Fruit fly (Drosophila melanogaster) whole organism, embryonic: ENCODE data around the gene CG33510.

ENCODE experiments used
- Abd-B ChIP-seq: fragments of 200-800 bp; sonication (Bioruptor generic); optimal IDR thresholded peaks from 2 replicates; lab custom pipeline; 2018; ENCODE audit warnings: missing biosample characterization, mild to moderate bottlenecking, missing genetic modification characterization, moderate library complexity
- B-H2 ChIP-seq: fragments of 200-800 bp; sonication (Bioruptor generic); optimal IDR thresholded peaks from 2 replicates; lab custom pipeline; 2018; ENCODE audit warnings: missing biosample characterization, mild to moderate bottlenecking, missing genetic modification characterization
- CG12219 ChIP-seq: fragments of 200-800 bp; sonication (Bioruptor generic); optimal IDR thresholded peaks from 3 replicates; lab custom pipeline; 2018; ENCODE audit warnings: missing biosample characterization, mild to moderate bottlenecking, missing genetic modification characterization
- CG12299 ChIP-seq: fragments of 200-800 bp; sonication (Bioruptor generic); optimal IDR thresholded peaks from 2 replicates; lab custom pipeline; 2018; ENCODE audit warnings: missing biosample characterization, mild to moderate bottlenecking, missing genetic modification characterization
- CG12391 ChIP-seq: fragments of 200-800 bp; sonication (Bioruptor generic); optimal IDR thresholded peaks from 3 replicates; lab custom pipeline; 2018; ENCODE audit warnings: missing biosample characterization, mild to moderate bottlenecking, missing genetic modification characterization, moderate library complexity
- CG14050 ChIP-seq: fragments of 200-800 bp; sonication (Bioruptor generic); IDR thresholded peaks from 3 replicates; pipeline ENCODE4 v1.3.6; 2022; ENCODE audit warnings: missing biosample characterization, missing genetic modification characterization
- CG14710 ChIP-seq: fragments of 200-800 bp; sonication (Bioruptor generic); optimal IDR thresholded peaks from 3 replicates; lab custom pipeline; 2019; ENCODE audit warnings: missing biosample characterization, mild to moderate bottlenecking, missing genetic modification characterization, moderate library complexity
- CG15073 ChIP-seq: fragments of 200-800 bp; sonication (Bioruptor generic); optimal IDR thresholded peaks from 2 replicates; lab custom pipeline; 2016; ENCODE audit warnings: missing biosample characterization, missing genetic modification characterization
- CG1603 ChIP-seq: fragments of 200-800 bp; sonication (Bioruptor generic); optimal IDR thresholded peaks from 2 replicates; lab custom pipeline; 2019; ENCODE audit warnings: missing biosample characterization, mild to moderate bottlenecking, missing genetic modification characterization, moderate library complexity
- CG16863 ChIP-seq: fragments of 200-800 bp; sonication (Bioruptor generic); optimal IDR thresholded peaks from 3 replicates; lab custom pipeline; 2016; ENCODE audit warnings: missing biosample characterization, missing genetic modification characterization
- CG17912 ChIP-seq: fragments of 200-800 bp; sonication (Bioruptor generic); optimal IDR thresholded peaks from 2 replicates; lab custom pipeline; 2018; ENCODE audit warnings: missing biosample characterization, mild to moderate bottlenecking, missing genetic modification characterization
- CG2678 ChIP-seq: fragments of 200-800 bp; sonication (Bioruptor generic); optimal IDR thresholded peaks from 3 replicates; lab custom pipeline; 2019; ENCODE audit warnings: missing biosample characterization, mild to moderate bottlenecking, missing genetic modification characterization, moderate library complexity
- CG2875 ChIP-seq: fragments of 200-800 bp; sonication (Bioruptor generic); optimal IDR thresholded peaks from 2 replicates; lab custom pipeline; 2017; ENCODE audit warnings: missing biosample characterization, mild to moderate bottlenecking, missing genetic modification characterization, missing genetic modification reagents
- CG31365 ChIP-seq: fragments of 200-800 bp; sonication (Bioruptor generic); optimal IDR thresholded peaks from 2 replicates; lab custom pipeline; 2018; ENCODE audit warnings: missing biosample characterization, mild to moderate bottlenecking, missing genetic modification characterization
- CG31441 ChIP-seq: fragments of 200-800 bp; sonication (Bioruptor generic); IDR thresholded peaks from 2 replicates; pipeline ENCODE4 v1.3.6; 2022; ENCODE audit warnings: missing biosample characterization, missing genetic modification characterization
- CG32767 ChIP-seq: fragments of 200-800 bp; sonication (Bioruptor generic); IDR thresholded peaks from 2 replicates; pipeline ENCODE4 v1.3.6; 2022; ENCODE audit warnings: missing biosample characterization, missing genetic modification characterization
- CG34376 ChIP-seq: fragments of 200-800 bp; sonication (Bioruptor generic); optimal IDR thresholded peaks from 2 replicates; lab custom pipeline; 2018; ENCODE audit warnings: missing biosample characterization, mild to moderate bottlenecking, missing genetic modification characterization
- CG3838 ChIP-seq: fragments of 200-800 bp; sonication (Bioruptor generic); optimal IDR thresholded peaks from 3 replicates; lab custom pipeline; 2016; ENCODE audit warnings: missing biosample characterization, missing genetic modification characterization
- CG6272 ChIP-seq: fragments of 200-800 bp; sonication (Bioruptor generic); IDR thresholded peaks from 2 replicates; pipeline ENCODE4 v1.3.6; 2022; ENCODE audit warnings: missing biosample characterization, missing genetic modification characterization
- CG6683 ChIP-seq: fragments of 200-800 bp; sonication (Bioruptor generic); optimal IDR thresholded peaks from 2 replicates; lab custom pipeline; 2017; ENCODE audit warnings: missing biosample characterization, mild to moderate bottlenecking, missing genetic modification characterization, missing genetic modification reagents
- CG6791 ChIP-seq: fragments of 200-800 bp; sonication (Bioruptor generic); IDR thresholded peaks from 3 replicates; pipeline ENCODE4 v1.3.6; 2022; ENCODE audit warnings: missing biosample characterization, missing genetic modification characterization; ENCODE audit not compliant: partially characterized antibody
- CG9727 ChIP-seq: fragments of 200-800 bp; sonication (Bioruptor generic); optimal IDR thresholded peaks from 3 replicates; lab custom pipeline; 2017; ENCODE audit warnings: missing biosample characterization, mild to moderate bottlenecking, missing genetic modification characterization
- Chrac-16 ChIP-seq: fragments of 200-800 bp; sonication (Bioruptor generic); optimal IDR thresholded peaks from 3 replicates; lab custom pipeline; 2016; ENCODE audit warnings: missing biosample characterization, missing genetic modification characterization
- CkIIα-i1 ChIP-seq: fragments of 200-800 bp; sonication (Bioruptor generic); IDR thresholded peaks from 2 replicates; pipeline ENCODE4 v1.3.6; 2022; ENCODE audit warnings: missing biosample characterization, missing genetic modification characterization
- D19A ChIP-seq: fragments of 200-800 bp; optimal IDR thresholded peaks from 3 replicates; lab custom pipeline; 2019; ENCODE audit warnings: missing biosample characterization, mild to moderate bottlenecking, missing genetic modification characterization, moderate library complexity
- ERR ChIP-seq: fragments of 200-800 bp; sonication (Bioruptor generic); optimal IDR thresholded peaks from 2 replicates; lab custom pipeline; 2016; ENCODE audit warnings: missing biosample characterization, missing genetic modification characterization
- H2.0 ChIP-seq: fragments of 200-800 bp; sonication (Bioruptor generic); IDR thresholded peaks from 2 replicates; pipeline ENCODE4 v1.3.6; 2022; ENCODE audit warnings: missing biosample characterization, missing genetic modification characterization
- HLH54F ChIP-seq: fragments of 200-800 bp; sonication (Bioruptor generic); optimal IDR thresholded peaks from 3 replicates; lab custom pipeline; 2016; ENCODE audit warnings: missing biosample characterization, missing genetic modification characterization
- HmgD ChIP-seq: fragments of 200-800 bp; sonication (Bioruptor generic); optimal IDR thresholded peaks from 3 replicates; lab custom pipeline; 2016; ENCODE audit warnings: missing biosample characterization, missing genetic modification characterization
- HmgZ ChIP-seq: fragments of 200-800 bp; sonication (Bioruptor generic); optimal IDR thresholded peaks from 2 replicates; lab custom pipeline; 2018; ENCODE audit warnings: missing biosample characterization, mild to moderate bottlenecking, missing genetic modification characterization
- Hr51 ChIP-seq, 2 experiments: fragments of 200-800 bp; sonication (Bioruptor generic); optimal IDR thresholded peaks; 2 replicates in 1 of 2; 3 replicates in 1 of 2; lab custom pipeline; 2016 to 2018; ENCODE audit warnings: missing biosample characterization in 2 of 2, missing genetic modification characterization in 2 of 2, mild to moderate bottlenecking in 1 of 2, moderate library complexity in 1 of 2
- Neu2 ChIP-seq: fragments of 200-800 bp; sonication (Bioruptor generic); optimal IDR thresholded peaks from 3 replicates; lab custom pipeline; 2016; ENCODE audit warnings: missing biosample characterization, missing genetic modification characterization, borderline replicate concordance
- Oaz ChIP-seq: fragments of 200-800 bp; sonication (Bioruptor generic); IDR thresholded peaks from 2 replicates; pipeline ENCODE4 v1.3.6; 2022; ENCODE audit warnings: missing biosample characterization, missing genetic modification characterization
- Oli ChIP-seq: fragments of 200-800 bp; sonication (Bioruptor generic); optimal IDR thresholded peaks from 2 replicates; lab custom pipeline; 2018; ENCODE audit warnings: missing biosample characterization, mild to moderate bottlenecking, missing genetic modification characterization, moderate library complexity
- Sry-β ChIP-seq: fragments of 200-800 bp; sonication (Bioruptor generic); optimal IDR thresholded peaks from 2 replicates; lab custom pipeline; 2018; ENCODE audit warnings: missing biosample characterization, mild to moderate bottlenecking, missing genetic modification characterization, moderate library complexity
- al ChIP-seq: fragments of 200-800 bp; sonication (Bioruptor generic); IDR thresholded peaks from 2 replicates; pipeline ENCODE4 v1.3.6; 2022; ENCODE audit warnings: missing biosample characterization, missing genetic modification characterization
- ap ChIP-seq: fragments of 200-800 bp; sonication (Bioruptor generic); IDR thresholded peaks from 2 replicates; pipeline ENCODE4 v1.3.6; 2022; ENCODE audit warnings: missing biosample characterization, missing genetic modification characterization
- cas ChIP-seq: fragments of 200-800 bp; sonication (Bioruptor generic); IDR thresholded peaks from 2 replicates; pipeline ENCODE4 v1.3.6; 2022; ENCODE audit warnings: missing biosample characterization, missing genetic modification characterization
- dpn ChIP-seq, 2 experiments: fragments of 200-800 bp; sonication (Bioruptor generic); optimal IDR thresholded peaks; 3 replicates each; lab custom pipeline; 2016; ENCODE audit warnings: missing biosample characterization in 2 of 2, missing genetic modification characterization in 2 of 2
- insv ChIP-seq, 2 experiments: fragments of 200-800 bp; sonication (Bioruptor generic); optimal IDR thresholded peaks; 3 replicates each; lab custom pipeline; 2016 to 2018; ENCODE audit warnings: missing biosample characterization in 2 of 2, missing genetic modification characterization in 2 of 2
- onecut ChIP-seq: fragments of 200-800 bp; sonication (Bioruptor generic); IDR thresholded peaks from 2 replicates; pipeline ENCODE4 v1.3.6; 2022; ENCODE audit warnings: missing biosample characterization, missing genetic modification characterization
- shn ChIP-seq: fragments of 200-800 bp; sonication (Bioruptor generic); optimal IDR thresholded peaks from 3 replicates; lab custom pipeline; 2016; ENCODE audit warnings: missing biosample characterization, missing genetic modification characterization
- sim ChIP-seq: fragments of 200-800 bp; sonication (Bioruptor generic); IDR thresholded peaks from 2 replicates; pipeline ENCODE4 v1.3.6; 2022; ENCODE audit warnings: missing biosample characterization, missing genetic modification characterization
- sima ChIP-seq: fragments of 200-800 bp; sonication (Bioruptor generic); optimal IDR thresholded peaks from 2 replicates; lab custom pipeline; 2016; ENCODE audit warnings: missing biosample characterization, missing genetic modification characterization
- slou ChIP-seq: fragments of 200-800 bp; sonication (Bioruptor generic); optimal IDR thresholded peaks from 3 replicates; lab custom pipeline; 2016; ENCODE audit warnings: missing biosample characterization, missing genetic modification characterization
- tin ChIP-seq: fragments of 200-800 bp; sonication (Bioruptor generic); optimal IDR thresholded peaks from 3 replicates; lab custom pipeline; 2016; ENCODE audit warnings: missing biosample characterization, missing genetic modification characterization
- tna ChIP-seq: fragments of 200-800 bp; sonication (Bioruptor generic); IDR thresholded peaks from 2 replicates; pipeline ENCODE4 v1.3.6; 2022; ENCODE audit warnings: missing biosample characterization, missing genetic modification characterization; ENCODE audit not compliant: partially characterized antibody
- toy ChIP-seq: fragments of 200-800 bp; sonication (Bioruptor generic); IDR thresholded peaks from 2 replicates; pipeline ENCODE4 v1.3.6; 2022; ENCODE audit warnings: missing biosample characterization, missing genetic modification characterization
- tx ChIP-seq: fragments of 200-800 bp; sonication (Bioruptor generic); optimal IDR thresholded peaks from 2 replicates; lab custom pipeline; 2016; ENCODE audit warnings: missing biosample characterization, missing genetic modification characterization
- z ChIP-seq: fragments of 200-800 bp; sonication (Bioruptor generic); IDR thresholded peaks from 3 replicates; pipeline ENCODE4 v1.3.6; 2022; ENCODE audit warnings: missing biosample characterization, missing genetic modification characterization
- zfh1 ChIP-seq: fragments of 200-800 bp; sonication (Bioruptor generic); IDR thresholded peaks from 3 replicates; pipeline ENCODE4 v1.3.6; 2022; ENCODE audit warnings: missing biosample characterization, missing genetic modification characterization

The CG33510 gene

DNA sequence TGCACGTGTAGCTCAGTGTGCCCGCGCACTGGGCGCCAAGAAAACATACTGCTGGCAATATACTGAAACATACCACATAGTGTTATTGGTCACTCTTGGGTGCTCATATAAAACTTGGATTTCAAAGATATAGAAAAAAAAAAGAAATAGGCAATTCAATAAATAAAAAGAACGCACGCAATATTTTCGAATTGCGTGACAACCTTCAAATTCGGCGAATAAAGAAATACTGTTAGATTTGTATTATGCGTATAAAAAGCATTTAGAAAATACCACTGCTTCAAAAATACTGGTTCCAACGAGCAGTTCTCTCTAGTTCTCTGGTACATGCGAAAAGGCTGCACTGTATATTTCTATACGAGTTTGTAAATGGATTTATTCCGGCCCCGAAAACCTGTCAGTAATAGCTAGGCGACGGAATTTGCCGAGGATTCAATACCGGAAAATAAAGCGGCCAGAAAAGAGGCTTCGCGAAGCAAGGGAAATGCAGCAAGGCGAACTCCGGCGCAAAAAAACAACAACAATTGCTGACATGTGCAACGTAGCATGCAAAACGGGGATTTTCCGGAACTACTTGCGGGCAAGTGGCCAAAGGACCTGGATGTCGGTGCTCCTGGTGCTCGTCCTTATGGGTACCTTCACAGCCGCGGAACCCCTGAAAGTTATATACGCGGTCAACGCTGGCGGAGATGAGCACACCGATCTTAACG is 18.4 kb upstream of the CG33510 start, which contains the start of gene CG9257 (continued):
- TF ChIP-seq sima (GFP tag; lab: Kevin White, UChicago) (no peak), CG31365 (tag; lab: Kevin White, UChicago) (no peak), CG2875 (no peak), CG3838 (GFP tag; lab: Kevin White, UChicago) (no peak), H2.0 (GFP tag; lab: Robert Waterston, UW) (no peak), toy (GFP tag; lab: Robert Waterston, UW) (no peak), CG32767 (GFP tag; lab: Robert Waterston, UW) (no peak), cas (GFP tag; lab: Robert Waterston, UW) (no peak), Neu2 (GFP tag; lab: Kevin White, UChicago) (no peak), D19A (tag; lab: Kevin White, UChicago) (no peak), CG6791 (GFP tag; lab: Robert Waterston, UW) (no peak), zfh1 (GFP tag; lab: Robert Waterston, UW) (no peak), CG34376 (GFP tag; lab: Kevin White, UChicago) (no peak), ERR (GFP tag; lab: Kevin White, UChicago) (no peak), slou (no peak), Sry-β (GFP tag; lab: Kevin White, UChicago) (peak; percentile 4), CG12391 (tag; lab: Kevin White, UChicago) (peak; percentile 33), CG31441 (GFP tag; lab: Robert Waterston, UW) (no peak), dpn (GFP tag; optimal IDR thresholded peaks at IDR 0.05; lab: Kevin White, UChicago) (no peak), CG12299 (tag; lab: Kevin White, UChicago) (no peak), CG6272 (GFP tag; lab: Robert Waterston, UW) (0 out of 2 replicates have a peak, but pooled peaks have one; percentile 5), Oaz (no peak), Oli (tag; lab: Kevin White, UChicago) (no peak), CkIIα-i1 (no peak), B-H2 (GFP tag; lab: Kevin White, UChicago) (peak; percentile 0), CG6683 (no peak), HmgZ (tag; lab: Kevin White, UChicago) (peak; percentile 43), al (GFP tag; lab: Robert Waterston, UW) (no peak), CG16863 (GFP tag; lab: Kevin White, UChicago) (no peak), Hr51 (GFP tag; optimal IDR thresholded peaks at IDR 0.05; lab: Kevin White, UChicago) (no peak), CG9727 (GFP tag; lab: Kevin White, UChicago) (no peak), onecut (no peak), CG14050 (no peak), shn (GFP tag; lab: Kevin White, UChicago) (no peak), HmgD (GFP tag; lab: Kevin White, UChicago) (no peak), HLH54F (GFP tag; lab: Kevin White, UChicago) (no peak), sim (GFP tag; lab: Robert Waterston, UW) (no peak), tin (GFP tag; lab: Kevin White, UChicago) (no peak), tx (GFP tag; lab: Kevin White, UChicago) (no peak), ap (GFP tag; lab: Robert Waterston, UW) (no peak), CG14710 (tag; lab: Kevin White, UChicago) (peak; percentile 59), tna (GFP tag; lab: Robert Waterston, UW) (no peak), CG12219 (GFP tag; lab: Kevin White, UChicago) (no peak), Chrac-16 (GFP tag; lab: Kevin White, UChicago) (no peak), CG15073 (GFP tag; lab: Kevin White, UChicago) (no peak), z (GFP tag; lab: Robert Waterston, UW) (no peak), insv (GFP tag; optimal IDR thresholded peaks at IDR 0.05; lab: Kevin White, UChicago) (no peak), Abd-B (no peak), CG17912 (GFP tag; lab: Kevin White, UChicago) (no peak), CG2678 (no peak), CG1603 (tag; lab: Kevin White, UChicago) (no peak)
